Fruit fly (Drosophila melanogaster): ENCODE data around the gene CG13081.

dm6 chr2L:19506323-19506722 lies 34.1 kb upstream of the CG13081 start:
- TF ChIP-seq Jra (GFP tag; optimal IDR thresholded peaks at IDR 0.05) (no peak), Sp1 (GFP tag; optimal IDR thresholded peaks at IDR 0.05) (no peak), br (GFP tag; optimal IDR thresholded peaks at IDR 0.05) (no peak), Dfd (GFP tag; optimal IDR thresholded peaks at IDR 0.05) (no peak), Mio (GFP tag; optimal IDR thresholded peaks at IDR 0.05) (no peak)

Measured in whole organism, wandering third instar larva.